Worm (Caenorhabditis elegans): ENCODE measurements around the gene R03D7.2.
"Not testable (repeated sequence)": the region's sequence is repeated elsewhere in the genome, so short reads cannot be mapped to it uniquely, and the experiment has no call there.

Gene R03D7.2

DNA sequence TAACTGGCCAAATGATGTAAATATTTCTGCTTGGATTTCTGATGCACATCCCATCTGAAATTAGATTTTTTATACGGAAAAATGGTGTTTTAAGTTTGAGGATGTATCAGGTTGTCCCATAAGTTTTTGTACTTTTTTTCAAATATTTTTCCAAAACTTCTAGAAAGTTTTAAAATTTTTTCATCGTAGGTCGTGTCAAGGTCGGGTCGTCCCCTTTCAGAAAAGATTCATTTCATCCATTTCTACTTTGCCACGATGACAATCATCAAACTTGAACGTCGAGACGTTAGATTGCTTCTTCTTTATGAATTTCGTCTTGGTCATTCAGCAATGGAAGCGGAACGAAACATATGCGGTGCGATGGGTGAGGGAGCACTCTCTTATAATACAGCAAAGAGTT is 30.6 kb downstream of the R03D7.2 start, which contains the start of gene sra-12:
Gene sra-12 (minus strand): TSS at position 101 of the 400 bp plus-strand sequence.
- not testable (repeated sequence) for TF ChIP-seq unc-30 (tag; optimal IDR thresholded peaks at IDR 0.05); lin-13 (GFP tag; optimal IDR thresholded peaks at IDR 0.05); C34B4.2 (tag; optimal IDR thresholded peaks at IDR 0.05)

DNA sequence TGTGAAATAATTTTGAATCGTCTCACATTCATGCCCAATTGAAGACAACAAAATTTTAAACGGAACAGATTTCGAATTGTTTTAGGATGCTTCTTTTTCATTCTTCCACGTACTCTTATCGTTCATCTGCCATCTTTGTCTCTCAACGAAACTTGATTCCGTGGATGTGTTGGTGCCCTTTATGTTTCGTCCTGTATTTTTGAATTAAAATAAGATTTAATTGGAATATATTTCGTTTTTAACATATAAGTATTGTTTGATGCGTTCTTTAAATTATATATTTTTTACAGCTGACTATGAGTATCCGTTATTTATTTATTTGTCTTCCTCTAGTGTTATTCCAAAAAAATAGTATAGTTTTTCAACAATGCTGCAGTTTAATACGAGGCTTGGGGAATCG is 32.9 kb downstream of the R03D7.2 start, which contains the start of gene gly-1:
Gene gly-1 (minus strand): TSS at position 101 of the 400 bp plus-strand sequence.
- no peak for TF ChIP-seq nhr-84 (tag; optimal IDR thresholded peaks at IDR 0.05)
- no peak for TF ChIP-seq ceh-63 (GFP tag; optimal IDR thresholded peaks at IDR 0.05)
- TF ChIP-seq zag-1 (tag; optimal IDR thresholded peaks at IDR 0.05): no peak
- no peak for TF ChIP-seq irx-1 (tag; optimal IDR thresholded peaks at IDR 0.05)
- TF ChIP-seq tlp-1 (tag; optimal IDR thresholded peaks at IDR 0.05): no peak
- TF ChIP-seq lin-15B (tag; optimal IDR thresholded peaks at IDR 0.05): no peak
- no peak for TF ChIP-seq sptf-1 (tag; optimal IDR thresholded peaks at IDR 0.05)
- no peak for TF ChIP-seq nhr-85 (tag)

DNA sequence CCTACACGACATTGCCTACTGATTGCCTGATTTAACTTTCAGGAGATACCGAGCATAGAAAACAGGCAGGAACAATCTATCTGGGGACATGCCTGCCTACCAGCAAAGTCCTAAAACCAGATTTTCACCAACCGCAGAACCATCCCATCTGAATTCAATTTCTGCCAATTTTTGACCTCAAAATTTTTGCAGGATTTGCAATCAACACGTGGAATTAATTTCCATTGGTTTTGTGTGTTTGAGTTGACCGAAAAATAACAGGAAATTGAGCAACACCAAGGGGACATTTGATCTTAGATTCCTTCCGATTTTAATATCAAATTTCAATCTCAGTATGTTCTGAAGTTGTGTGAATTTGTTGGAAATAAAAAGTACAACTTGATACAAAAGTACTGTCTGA is 36.0 kb downstream of the R03D7.2 start:
- TF ChIP-seq fkh-4 (tag; optimal IDR thresholded peaks at IDR 0.05; ENCODE audit: borderline replicate concordance) (peak; percentile 63), egl-27 (tag; optimal IDR thresholded peaks at IDR 0.05) (no peak), dsc-1 (tag; optimal IDR thresholded peaks at IDR 0.05) (peak; percentile 93)

DNA sequence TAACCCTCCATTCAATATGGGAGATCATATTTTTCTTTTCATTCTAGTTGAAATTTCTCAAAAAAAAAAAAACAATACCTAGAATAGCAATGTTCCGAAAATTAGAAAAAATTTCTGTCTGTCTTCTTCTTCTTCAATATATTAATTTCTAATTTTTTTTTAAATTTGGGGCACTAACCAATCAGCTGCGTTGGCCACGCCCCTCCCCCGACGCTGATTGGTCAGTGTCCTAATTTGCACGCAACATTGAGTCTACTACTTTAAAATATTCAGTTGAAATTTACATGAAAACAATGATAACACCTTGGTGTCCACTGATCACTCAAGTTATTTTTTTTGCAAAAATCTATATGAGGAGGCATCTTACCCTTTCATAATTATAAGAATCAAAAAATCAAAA is 39.0 kb downstream of the R03D7.2 start:
- TF ChIP-seq ces-1 (GFP tag; optimal IDR thresholded peaks at IDR 0.05) (no peak), irx-1 (tag; optimal IDR thresholded peaks at IDR 0.05) (no peak), unc-98 (GFP tag; IDR thresholded peaks at IDR 0.05) (no peak), unc-130 (tag; optimal IDR thresholded peaks at IDR 0.05) (no peak)

DNA sequence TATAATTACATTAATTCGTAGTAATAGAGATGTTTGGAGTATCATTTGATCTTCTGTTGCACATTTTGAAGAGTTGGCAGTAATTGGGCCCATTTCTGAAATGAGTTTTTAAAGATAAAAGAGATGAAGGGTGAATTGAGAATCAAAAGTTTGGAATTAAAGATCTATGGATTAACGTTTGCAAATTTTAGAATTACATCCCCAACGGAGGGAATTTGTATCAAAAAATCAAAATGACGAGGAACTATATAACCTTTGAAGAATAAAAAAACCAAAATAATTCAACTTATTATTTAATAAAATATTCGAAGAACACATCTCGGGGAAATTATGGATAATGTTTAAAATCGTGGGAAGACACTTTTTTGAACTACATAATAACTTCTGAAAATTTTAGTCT is 40.0 kb downstream of the R03D7.2 start, which contains the start of gene sra-10:
Gene sra-10 (minus strand): TSS at position 101 of the 400 bp plus-strand sequence.
- no peak for TF ChIP-seq nhr-20 (tag; optimal IDR thresholded peaks at IDR 0.05)
- TF ChIP-seq tbx-2 (tag; optimal IDR thresholded peaks at IDR 0.05): no peak
- no peak for TF ChIP-seq pag-3 (tag; optimal IDR thresholded peaks at IDR 0.05; ENCODE audit: borderline replicate concordance, insufficient read depth)
- no peak for TF ChIP-seq dsc-1 (tag; optimal IDR thresholded peaks at IDR 0.05)
- no peak for TF ChIP-seq lin-13 (GFP tag; optimal IDR thresholded peaks at IDR 0.05)
- no peak for TF ChIP-seq Y116A8C.19 (tag; optimal IDR thresholded peaks at IDR 0.05; ENCODE audit: borderline replicate concordance)
- TF ChIP-seq swsn-7 (tag; optimal IDR thresholded peaks at IDR 0.05): no peak
- TF ChIP-seq elt-2 (tag; optimal IDR thresholded peaks at IDR 0.05): no peak
- TF ChIP-seq rnt-1 (tag; optimal IDR thresholded peaks at IDR 0.05): no peak
- TF ChIP-seq aly-2 (tag; optimal IDR thresholded peaks at IDR 0.05): no peak
- TF ChIP-seq unc-86 (tag; optimal IDR thresholded peaks at IDR 0.05): no peak
- TF ChIP-seq mep-1 (tag; optimal IDR thresholded peaks at IDR 0.05): no peak
- no peak for TF ChIP-seq F16B12.6 (tag; optimal IDR thresholded peaks at IDR 0.05)
- no peak for TF ChIP-seq ceh-90 (tag; optimal IDR thresholded peaks at IDR 0.05)

DNA sequence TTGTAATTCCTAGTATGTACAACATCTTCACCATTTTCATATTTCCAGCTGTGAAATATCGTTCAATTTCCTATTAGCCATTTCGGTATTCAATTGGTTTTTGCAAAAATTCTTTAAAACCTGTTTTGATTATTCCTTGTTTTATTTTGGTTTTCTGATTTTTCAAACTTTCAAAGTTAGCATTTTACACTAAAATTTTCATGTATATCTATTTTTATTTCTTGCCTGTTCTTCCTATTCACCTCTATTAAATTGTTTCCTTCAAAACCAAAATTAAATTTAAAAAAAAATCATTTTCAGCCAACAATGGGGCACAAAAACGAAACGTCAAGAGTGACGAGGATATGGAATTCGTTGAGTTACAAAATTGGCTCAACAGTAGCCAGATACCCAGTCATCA is 46.0 kb downstream of the R03D7.2 start, which contains the start of gene ptr-8:
Gene ptr-8 (plus strand): TSS at position 301 of the 400 bp plus-strand sequence.
- TF ChIP-seq pqm-1 (tag; optimal IDR thresholded peaks at IDR 0.05) (no peak), efl-1 (optimal IDR thresholded peaks at IDR 0.05) (no peak), efl-1 (GFP tag; optimal IDR thresholded peaks at IDR 0.05 in 1 of 2) (peak in 1 of 2 experiments; percentile 72), lin-15B (tag; optimal IDR thresholded peaks at IDR 0.05) (no peak), egl-13 (tag; optimal IDR thresholded peaks at IDR 0.05) (no peak), tbx-2 (tag; optimal IDR thresholded peaks at IDR 0.05) (no peak), unc-98 (GFP tag; IDR thresholded peaks at IDR 0.05) (no peak), lin-39 (tag; optimal IDR thresholded peaks at IDR 0.05) (no peak), C04F5.9 (tag; optimal IDR thresholded peaks at IDR 0.05) (no peak), dpl-1 (GFP tag; optimal IDR thresholded peaks at IDR 0.05) (no peak), nhr-85 (tag) (peak; percentile 33), hpl-2 (GFP tag; optimal IDR thresholded peaks at IDR 0.05) (no peak)
